Worm (Caenorhabditis elegans) whole organism, early embryonic: ENCODE data around the gene fbxc-22.

Source experiments
- B0310.2 ChIP-seq: sonication (generic microtip); optimal IDR thresholded peaks from 2 replicates; lab custom pipeline; 2016; ENCODE audit warnings: mild to moderate bottlenecking, missing genetic modification characterization, missing compliant biosample characterization
- F13C5.2 ChIP-seq: sonication (generic microtip); optimal IDR thresholded peaks from 2 replicates; lab custom pipeline; 2017; ENCODE audit warnings: mild to moderate bottlenecking, missing genetic modification characterization, inconsistent platforms, missing compliant biosample characterization
- ama-1 ChIP-seq: fragments of 150-350 bp; optimal IDR thresholded peaks from 2 replicates; lab custom pipeline; 2014
- ceh-36 ChIP-seq: sonication (generic microtip); optimal IDR thresholded peaks from 2 replicates; lab custom pipeline; 2016; ENCODE audit warnings: missing genetic modification characterization, inconsistent platforms, missing compliant biosample characterization
- ets-7 ChIP-seq: sonication (generic microtip); optimal IDR thresholded peaks from 2 replicates; lab custom pipeline; 2016; ENCODE audit warnings: missing genotype, missing genetic modification characterization, missing compliant biosample characterization
- hmbx-1 ChIP-seq: sonication (generic microtip); optimal IDR thresholded peaks from 2 replicates; lab custom pipeline; 2016; ENCODE audit warnings: mild to moderate bottlenecking, missing genetic modification characterization, missing compliant biosample characterization
- hnd-1 ChIP-seq: sonication (generic microtip); optimal IDR thresholded peaks from 2 replicates; lab custom pipeline; 2016; ENCODE audit warnings: missing genetic modification characterization, missing compliant biosample characterization
- pes-1 ChIP-seq: fragments of 200-800 bp; sonication (Bioruptor generic); IDR thresholded peaks from 2 replicates; pipeline ENCODE4 v1.3.6; 2022; ENCODE audit warnings: missing genetic modification reagents, missing genetic modification characterization, missing compliant biosample characterization
- scrt-1 ChIP-seq: fragments of 200-800 bp; sonication (Bioruptor generic); IDR thresholded peaks from 2 replicates; pipeline ENCODE4 v1.3.6; 2022; ENCODE audit warnings: missing genetic modification characterization, missing compliant biosample characterization
- tbx-11 ChIP-seq: fragments of 200-800 bp; sonication (Bioruptor generic); IDR thresholded peaks from 2 replicates; pipeline ENCODE4 v1.3.6; 2022; ENCODE audit warnings: missing genetic modification characterization, missing compliant biosample characterization
- tra-4 ChIP-seq: sonication (generic microtip); optimal IDR thresholded peaks from 2 replicates; lab custom pipeline; 2017; ENCODE audit warnings: missing genetic modification characterization, missing compliant biosample characterization

DNA sequence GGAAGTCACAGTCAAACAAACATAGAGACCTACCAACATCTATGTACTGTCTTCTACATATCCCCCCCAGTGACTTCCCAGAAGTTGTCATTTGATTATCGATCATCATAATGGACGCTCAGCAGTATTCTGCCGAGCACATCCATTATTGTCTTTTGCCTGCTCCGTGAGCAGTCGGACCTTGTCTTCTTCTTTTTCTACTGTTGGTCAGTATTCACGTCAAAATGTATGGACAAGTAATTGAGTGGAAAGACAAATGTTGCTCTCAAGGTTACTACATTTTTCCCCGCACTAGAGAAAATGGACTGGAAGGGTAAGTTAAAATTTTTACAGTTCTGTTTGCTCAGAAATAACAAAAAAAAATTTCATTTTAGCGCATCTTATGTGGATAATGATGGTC lies 36.0 kb downstream of the fbxc-22 start, which contains the start of gene btb-12:
- TF ChIP-seq ets-7 (tag; lab: Kevin White, UChicago) = no peak
- TF ChIP-seq ama-1 (lab: Kevin White, UChicago) = no peak
- no peak for TF ChIP-seq scrt-1 (GFP tag; lab: Robert Waterston, UW)
- TF ChIP-seq tra-4 = no peak
- no peak for TF ChIP-seq tbx-11 (GFP tag; lab: Robert Waterston, UW)
- no peak for TF ChIP-seq F13C5.2 (tag; lab: Kevin White, UChicago)
- no peak for TF ChIP-seq pes-1 (GFP tag; lab: Robert Waterston, UW)
- TF ChIP-seq B0310.2 (tag; lab: Kevin White, UChicago) = no peak
- no peak for TF ChIP-seq hnd-1 (tag; lab: Kevin White, UChicago)
- TF ChIP-seq hmbx-1 (tag; lab: Kevin White, UChicago) = no peak
- TF ChIP-seq ceh-36 (tag; lab: Kevin White, UChicago) = no peak
